Worm (Caenorhabditis elegans): ENCODE measurements around the gene set-1.

set-1 gene

DNA sequence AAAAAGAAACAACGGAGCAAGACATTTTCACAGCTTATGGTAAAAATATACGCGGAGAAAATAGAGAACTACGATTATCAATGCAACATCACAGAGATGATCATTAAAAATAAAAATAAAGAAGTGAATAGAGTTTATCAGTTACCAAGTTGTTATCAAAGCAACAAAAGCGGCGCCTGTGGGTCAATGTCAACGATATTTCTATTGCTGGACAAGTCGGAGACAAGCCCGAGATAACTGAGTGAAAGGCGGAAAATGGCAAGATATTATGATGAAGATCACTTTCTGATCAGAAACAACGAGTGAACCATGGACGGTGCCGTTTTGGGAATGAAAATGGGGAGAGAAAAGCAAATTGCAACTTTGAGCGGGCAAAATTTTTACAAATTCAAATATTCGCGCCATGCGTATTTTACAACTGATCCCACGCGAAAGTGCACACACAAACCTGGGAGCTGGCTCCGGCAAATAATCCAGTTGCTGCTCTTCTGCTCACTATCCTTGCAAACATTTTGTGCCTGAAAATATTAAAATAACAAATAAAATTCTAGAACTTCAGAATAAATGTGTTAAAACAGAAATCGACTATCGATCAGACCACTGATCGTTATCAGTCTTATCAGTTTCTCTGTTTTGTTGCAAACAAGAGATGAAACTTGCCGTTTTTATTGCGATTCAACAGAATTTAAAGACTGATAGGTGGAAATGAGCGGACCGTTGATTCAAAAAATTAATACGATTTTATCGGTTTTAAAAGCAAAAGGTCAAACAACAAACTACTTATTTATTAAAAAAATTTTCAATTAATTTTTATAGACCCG lies 9.7 kb downstream of the set-1 start, which contains the start of gene mel-32 (continued):
- TF ChIP-seq ZK546.5 (tag; optimal IDR thresholded peaks at IDR 0.05): no peak
- no peak for TF ChIP-seq F10B5.3 (tag; optimal IDR thresholded peaks at IDR 0.05)
- TF ChIP-seq lin-38 (GFP tag; IDR thresholded peaks at IDR 0.05): peak; percentile 58
- TF ChIP-seq unc-62 (GFP tag; optimal IDR thresholded peaks at IDR 0.05 in 1 of 2): no peak
- no peak for TF ChIP-seq unc-62 (tag; optimal IDR thresholded peaks at IDR 0.05)
- TF ChIP-seq ztf-11 (tag; optimal IDR thresholded peaks at IDR 0.05): no peak
- TF ChIP-seq madf-5 (GFP tag; IDR thresholded peaks at IDR 0.05): no peak
- no peak for TF ChIP-seq ceh-82 (tag; optimal IDR thresholded peaks at IDR 0.05)
- TF ChIP-seq mxl-2 (GFP tag; conservative IDR thresholded peaks at IDR 0.05): no peak
- peak; percentile 81 for TF ChIP-seq pqm-1 (tag; optimal IDR thresholded peaks at IDR 0.05)
- TF ChIP-seq gei-8 (GFP tag; optimal IDR thresholded peaks at IDR 0.05): no peak
- no peak for TF ChIP-seq egl-27 (tag; optimal IDR thresholded peaks at IDR 0.05)
- TF ChIP-seq daf-16 (GFP tag; optimal IDR thresholded peaks at IDR 0.05): no peak
- TF ChIP-seq daf-16 (tag; optimal IDR thresholded peaks at IDR 0.05): peak; percentile 74
- peak in 1 of 2 experiments; percentile 43 for TF ChIP-seq lsy-2 (tag; optimal IDR thresholded peaks at IDR 0.05)
- TF ChIP-seq nhr-102 (tag; optimal IDR thresholded peaks at IDR 0.05): no peak
- TF ChIP-seq dmd-9 (GFP tag; IDR thresholded peaks at IDR 0.05): no peak
- TF ChIP-seq lin-1 (GFP tag; IDR thresholded peaks at IDR 0.05): peak; percentile 10; the same call in 1 of the 2 replicates
- no peak for TF ChIP-seq daf-12 (tag; optimal IDR thresholded peaks at IDR 0.05)
- TF ChIP-seq Y5F2A.4 (GFP tag; optimal IDR thresholded peaks at IDR 0.05): no peak
- TF ChIP-seq mxl-3 (GFP tag; optimal IDR thresholded peaks at IDR 0.05): no peak
- TF ChIP-seq aha-1 (tag): no peak
- no peak for TF ChIP-seq cey-2 (tag; optimal IDR thresholded peaks at IDR 0.05; ENCODE audit: borderline replicate concordance, insufficient read depth)
- TF ChIP-seq hlh-11 (tag; optimal IDR thresholded peaks at IDR 0.05): peak; percentile 5
- TF ChIP-seq set-16 (GFP tag; IDR thresholded peaks at IDR 0.05): no peak
- peak in 1 of 2 experiments; percentile 6 for TF ChIP-seq hif-1 (tag; optimal IDR thresholded peaks at IDR 0.05)
- TF ChIP-seq dpl-1 (GFP tag; optimal IDR thresholded peaks at IDR 0.05): peak; percentile 65

DNA sequence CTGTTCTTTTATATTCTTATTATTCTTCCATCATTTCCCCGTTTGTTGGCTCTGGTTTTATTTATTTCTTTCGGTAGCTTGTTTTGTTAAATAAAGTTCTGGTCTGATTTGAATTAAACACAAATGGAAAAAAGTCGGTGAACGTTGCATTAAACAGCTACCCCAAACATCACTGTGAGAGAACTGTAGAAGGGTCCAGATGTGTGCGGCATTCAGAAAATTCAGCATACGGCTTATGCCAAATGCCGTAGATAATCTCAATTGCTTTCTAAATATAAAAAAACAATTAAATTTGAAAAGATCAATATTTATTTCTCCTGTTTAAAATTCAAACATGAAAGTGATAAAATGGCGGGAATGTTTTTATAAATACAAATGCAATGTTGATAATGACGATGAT lies 12.3 kb downstream of the set-1 start:
- TF ChIP-seq lin-38 (GFP tag; IDR thresholded peaks at IDR 0.05) (peak; percentile 47; the same call in 1 of the 2 replicates), lin-13 (GFP tag; optimal IDR thresholded peaks at IDR 0.05) (no peak), cey-2 (tag; optimal IDR thresholded peaks at IDR 0.05; ENCODE audit: borderline replicate concordance, insufficient read depth) (no peak), ama-1 (optimal IDR thresholded peaks at IDR 0.05) (peak; percentile 35), pha-4 (GFP tag; IDR thresholded peaks at IDR 0.05) (0 out of 2 replicates have a peak, but pooled peaks have one; percentile 47), pha-4 (tag; optimal IDR thresholded peaks at IDR 0.05) (no peak)

DNA sequence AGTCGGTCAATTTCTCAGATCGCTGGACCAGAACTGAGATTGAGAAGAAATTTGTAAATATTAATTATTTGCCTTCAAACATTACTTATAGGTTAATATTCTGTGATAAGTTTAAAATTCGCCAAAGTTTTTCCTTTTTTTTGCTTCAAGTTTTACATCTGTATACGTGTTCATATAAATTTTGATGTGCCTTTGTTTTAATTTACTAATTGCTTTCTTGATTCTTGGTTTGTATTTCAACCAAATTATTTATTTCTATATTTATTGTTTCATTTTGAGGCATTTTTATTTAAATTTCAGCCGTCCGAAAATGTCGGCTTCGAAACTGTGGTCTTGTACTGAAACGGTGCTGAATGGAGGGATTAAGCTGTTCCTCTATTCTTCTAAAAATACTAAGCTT lies 15.9 kb downstream of the set-1 start, which contains the start of gene C05D11.1:
C05D11.1 (plus strand) TSS at position 301 of the 400 bp plus-strand sequence.
- TF ChIP-seq hlh-11 (tag; optimal IDR thresholded peaks at IDR 0.05) (no peak), F10B5.3 (tag; optimal IDR thresholded peaks at IDR 0.05) (no peak), madf-5 (GFP tag; IDR thresholded peaks at IDR 0.05) (no peak), F44E2.7 (GFP tag; IDR thresholded peaks at IDR 0.05) (no peak), dpl-1 (GFP tag; optimal IDR thresholded peaks at IDR 0.05) (no peak)

DNA sequence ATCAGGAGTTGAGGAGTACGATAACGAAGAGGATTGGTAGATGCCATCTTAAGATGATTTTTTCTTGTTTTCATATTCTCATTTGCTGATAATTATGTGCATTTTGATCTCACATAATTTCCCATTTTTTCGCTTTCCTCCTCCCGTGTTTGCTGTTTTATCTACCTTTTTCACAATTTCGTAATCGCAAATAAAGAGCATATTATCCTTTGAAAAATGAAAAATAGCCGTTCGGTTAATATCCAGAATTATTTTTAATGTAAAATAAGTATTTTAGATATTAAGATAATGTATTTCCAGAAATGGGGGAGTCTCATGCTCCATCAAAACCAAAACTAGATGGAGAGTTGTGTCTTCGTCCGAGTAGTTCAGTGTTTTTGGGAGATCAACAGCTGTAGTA lies 19.2 kb downstream of the set-1 start, which contains the start of gene vps-16:
vps-16 (plus strand) TSS at position 301 of the 400 bp plus-strand sequence.
- TF ChIP-seq aha-1 (tag) (peak; percentile 3), mdt-29 (GFP tag; IDR thresholded peaks at IDR 0.05) (no peak), lim-7 (GFP tag; IDR thresholded peaks at IDR 0.05) (no peak), saeg-2 (GFP tag; IDR thresholded peaks at IDR 0.05) (no peak), hif-1 (tag; optimal IDR thresholded peaks at IDR 0.05) (no peak), nhr-48 (tag; optimal IDR thresholded peaks at IDR 0.05) (no peak), zip-2 (tag; optimal IDR thresholded peaks at IDR 0.05) (no peak), Y48G9A.11 (GFP tag; IDR thresholded peaks at IDR 0.05) (0 out of 2 replicates have a peak, but pooled peaks have one; percentile 17), jun-1 (tag; optimal IDR thresholded peaks at IDR 0.05) (no peak), lin-38 (GFP tag; IDR thresholded peaks at IDR 0.05) (0 out of 2 replicates have a peak, but pooled peaks have one; percentile 31), ama-1 (optimal IDR thresholded peaks at IDR 0.05) (peak; percentile 17)

Data from whole organism, L4 larva.